Fruit fly (Drosophila melanogaster): ENCODE results near the gene Vps16B.

- TF ChIP-seq CG4820 (GFP tag; optimal IDR thresholded peaks at IDR 0.05): no peak
- TF ChIP-seq Ptx1 (GFP tag; IDR thresholded peaks at IDR 0.05): no peak
Measured at dm6 chr3R:29816266-29816665, at the start of gene Vps16B.

Measured in whole organism, embryonic.